Worm (Caenorhabditis elegans) whole organism, L2 larva: Measurements from ENCODE around the gene C18E9.8.

ENCODE experiments used
- aly-2 ChIP-seq: fragments of 150-350 bp; optimal IDR thresholded peaks from 2 replicates; lab custom pipeline; 2014; ENCODE audit warnings: missing biosample characterization, missing genetic modification characterization
- ama-1 ChIP-seq: fragments of 150-350 bp; optimal IDR thresholded peaks from 2 replicates; lab custom pipeline; 2018; ENCODE audit warnings: inconsistent platforms
- blmp-1 ChIP-seq: sonication (generic microtip); optimal IDR thresholded peaks from 2 replicates; lab custom pipeline; 2017; ENCODE audit warnings: missing genetic modification characterization, mild to moderate bottlenecking, missing compliant biosample characterization, antibody characterized with exemption, moderate library complexity; ENCODE audit not compliant: insufficient read depth
- ceh-82 ChIP-seq: fragments of 150-350 bp; optimal IDR thresholded peaks from 2 replicates; lab custom pipeline; 2014; ENCODE audit warnings: missing biosample characterization, missing genetic modification characterization
- egl-27 ChIP-seq: sonication (generic microtip); optimal IDR thresholded peaks from 3 replicates; lab custom pipeline; 2017; ENCODE audit warnings: missing biosample characterization, missing genetic modification reagents, missing genetic modification characterization
- elt-3 ChIP-seq: sonication (generic microtip); optimal IDR thresholded peaks from 2 replicates; lab custom pipeline; 2017; ENCODE audit warnings: missing biosample characterization, missing genetic modification characterization
- mdl-1 ChIP-seq, 2 experiments: fragments of 150-350 bp in 1 of 2; sonication (generic microtip) in 1 of 2; optimal IDR thresholded peaks; 2 replicates each; lab custom pipeline; 2017; ENCODE audit warnings: missing biosample characterization in 2 of 2, missing genetic modification characterization in 2 of 2
- nhr-10 ChIP-seq: sonication (generic microtip); optimal IDR thresholded peaks from 2 replicates; lab custom pipeline; 2017; ENCODE audit warnings: missing biosample characterization, missing genetic modification characterization
- unc-55 ChIP-seq: fragments of 150-350 bp; sonication (generic microtip); optimal IDR thresholded peaks from 3 replicates; lab custom pipeline; 2014; ENCODE audit warnings: missing biosample characterization, missing genetic modification reagents, missing genetic modification characterization
- unc-62 ChIP-seq: fragments of 150-350 bp; optimal IDR thresholded peaks from 2 replicates; lab custom pipeline; 2014; ENCODE audit warnings: missing biosample characterization, missing genetic modification reagents, missing genetic modification characterization

- TF ChIP-seq aly-2 (tag; lab: Kevin White, UChicago) (no peak), ama-1 (lab: Kevin White, UChicago) (no peak), nhr-10 (tag; lab: Kevin White, UChicago) (no peak), egl-27 (tag; lab: Kevin White, UChicago) (no peak), ceh-82 (tag; lab: Kevin White, UChicago) (no peak), blmp-1 (no peak), mdl-1 (tag; optimal IDR thresholded peaks at IDR 0.05; lab: Kevin White, UChicago) (no peak), unc-62 (GFP tag; lab: Kevin White, UChicago) (no peak), elt-3 (tag; lab: Kevin White, UChicago) (no peak), unc-55 (GFP tag; lab: Kevin White, UChicago) (peak; percentile 68)
Observed at ce11 chrII:8997479-8997878, 9.6 kb upstream of the C18E9.8 start, which contains the start of the genes F44G4.3 and tdp-1.
